Fruit fly (Drosophila melanogaster) whole organism: ENCODE measurements around the gene CG10352.

Experiments used
- CG8478 ChIP-seq: fragments of >200 bp; optimal IDR thresholded peaks from 2 replicates; lab custom pipeline; 2018; ENCODE audit warnings: inconsistent platforms
- psq ChIP-seq: fragments of >200 bp; optimal IDR thresholded peaks from 2 replicates; lab custom pipeline; 2017
- usp ChIP-seq: fragments of >200 bp; optimal IDR thresholded peaks from 2 replicates; lab custom pipeline; 2017; ENCODE audit warnings: missing biosample characterization, missing genetic modification characterization, mixed read lengths

DNA sequence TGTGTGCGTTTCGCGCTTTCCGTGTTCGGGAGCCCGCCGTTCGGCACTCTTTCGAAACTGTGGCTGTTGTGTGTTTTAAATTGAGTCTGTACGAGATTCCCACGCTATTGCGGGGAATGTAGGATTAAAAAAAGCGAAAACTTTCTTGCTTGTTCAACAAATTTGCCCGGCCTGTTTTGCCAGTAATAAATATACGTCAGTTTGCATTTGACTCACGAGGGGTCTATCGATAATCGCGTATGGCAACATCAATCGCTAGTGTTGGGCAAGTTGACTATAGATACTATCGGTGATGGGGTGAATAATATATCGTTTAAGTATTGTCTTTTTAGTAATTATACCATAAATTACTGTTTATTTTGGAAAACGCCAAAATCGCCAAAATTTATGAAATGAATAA lies 28.2 kb upstream of the CG10352 start, which contains the start of gene Upf1:
- TF ChIP-seq usp (GFP tag; lab: Kevin White, UChicago) (no peak), psq (lab: Kevin White, UChicago) (no peak), CG8478 (lab: Kevin White, UChicago) (no peak)
